Worm (Caenorhabditis elegans) whole organism, L4 larva: Measurements from ENCODE around the gene fbxa-76.
A peak's percentile ranks its signal among the peaks of the same experiment; 100 is the strongest.

Experiments
- F26F4.8 ChIP-seq: fragments of 200-800 bp; sonication (Bioruptor generic); conservative IDR thresholded peaks from 2 replicates; pipeline ENCODE4 v1.3.6; 2022; ENCODE audit warnings: missing genetic modification characterization, missing compliant biosample characterization
- F37D6.2 ChIP-seq: sonication (generic microtip); optimal IDR thresholded peaks from 2 replicates; lab custom pipeline; 2016; ENCODE audit warnings: mild to moderate bottlenecking, missing genetic modification characterization, missing compliant biosample characterization
- T26A8.4 ChIP-seq: fragments of 200-800 bp; sonication (Bioruptor generic); IDR thresholded peaks from 2 replicates; pipeline ENCODE4 v1.3.6; 2022; ENCODE audit warnings: missing genetic modification characterization, missing compliant biosample characterization
- Y75B8A.6 ChIP-seq: fragments of 200-800 bp; sonication (Bioruptor generic); IDR thresholded peaks from 2 replicates; pipeline ENCODE4 v1.3.6; 2022; ENCODE audit warnings: missing genetic modification reagents, missing genetic modification characterization, missing compliant biosample characterization
- ZK337.2 ChIP-seq: fragments of 200-800 bp; sonication (Bioruptor generic); IDR thresholded peaks from 2 replicates; pipeline ENCODE4 v1.3.6; 2022; ENCODE audit warnings: missing genetic modification reagents, missing genetic modification characterization, missing compliant biosample characterization
- ZK546.5 ChIP-seq, 2 experiments: sonication (generic microtip); optimal IDR thresholded peaks; 2 replicates each; lab custom pipeline; 2017; ENCODE audit warnings: missing biosample characterization in 2 of 2, missing genetic modification characterization in 2 of 2
- ama-1 ChIP-seq: fragments of 150-350 bp; optimal IDR thresholded peaks from 2 replicates; lab custom pipeline; 2014; ENCODE audit warnings: inconsistent platforms, mixed read lengths
- arid-1 ChIP-seq: fragments of 200-800 bp; sonication (Bioruptor generic); conservative IDR thresholded peaks from 2 replicates; pipeline ENCODE4 v1.3.6; 2022; ENCODE audit warnings: missing genetic modification reagents, missing genetic modification characterization, missing compliant biosample characterization
- attf-4 ChIP-seq: sonication (generic microtip); optimal IDR thresholded peaks from 3 replicates; lab custom pipeline; 2017; ENCODE audit warnings: missing biosample characterization, missing genetic modification characterization
- ceh-20 ChIP-seq: fragments of 200-800 bp; sonication (Bioruptor generic); IDR thresholded peaks from 2 replicates; pipeline ENCODE4 v1.3.6; 2022; ENCODE audit warnings: missing genetic modification reagents, missing genetic modification characterization, missing compliant biosample characterization
- ceh-28 ChIP-seq: fragments of 150-350 bp; optimal IDR thresholded peaks from 2 replicates; lab custom pipeline; 2014; ENCODE audit warnings: missing biosample characterization, missing genetic modification reagents, missing genetic modification characterization
- ceh-44 ChIP-seq: fragments of 200-800 bp; sonication (Bioruptor generic); IDR thresholded peaks from 2 replicates; pipeline ENCODE4 v1.3.6; 2022; ENCODE audit warnings: missing genetic modification reagents, missing genetic modification characterization, missing compliant biosample characterization
- ceh-62 ChIP-seq: sonication (generic microtip); optimal IDR thresholded peaks from 2 replicates; lab custom pipeline; 2017; ENCODE audit warnings: missing biosample characterization, missing genetic modification characterization
- ces-1 ChIP-seq: fragments of 150-350 bp; sonication (generic microtip); optimal IDR thresholded peaks from 4 replicates; lab custom pipeline; 2014; ENCODE audit warnings: missing biosample characterization, missing genetic modification reagents, missing genetic modification characterization
- daf-16 ChIP-seq, 3 experiments: sonication (generic microtip); optimal IDR thresholded peaks; 2 replicates each; lab custom pipeline; 2016 to 2017; ENCODE audit warnings: missing genetic modification characterization in 3 of 3, missing genetic modification reagents in 3 of 3, mild to moderate bottlenecking in 2 of 3, missing compliant biosample characterization in 2 of 3, missing biosample characterization in 1 of 3, moderate library complexity in 1 of 3
- dmd-6 ChIP-seq: fragments of 200-800 bp; sonication (Bioruptor generic); IDR thresholded peaks from 2 replicates; pipeline ENCODE4 v1.3.6; 2022; ENCODE audit warnings: missing genetic modification reagents, missing genetic modification characterization, missing compliant biosample characterization
- dmd-8 ChIP-seq: fragments of 200-800 bp; sonication (Bioruptor generic); IDR thresholded peaks from 2 replicates; pipeline ENCODE4 v1.3.6; 2022; ENCODE audit warnings: missing genetic modification characterization, missing compliant biosample characterization
- dve-1 ChIP-seq: sonication (generic microtip); optimal IDR thresholded peaks from 2 replicates; lab custom pipeline; 2017; ENCODE audit warnings: antibody characterized with exemption, mild to moderate bottlenecking, missing genetic modification characterization, missing compliant biosample characterization; ENCODE audit not compliant: insufficient read depth
- fos-1 ChIP-seq: fragments of 150-350 bp; optimal IDR thresholded peaks from 2 replicates; lab custom pipeline; 2014; ENCODE audit warnings: missing biosample characterization, missing genetic modification characterization
- gei-8 ChIP-seq: fragments of 200-800 bp; sonication (Bioruptor generic); optimal IDR thresholded peaks from 2 replicates; lab custom pipeline; 2018; ENCODE audit warnings: mild to moderate bottlenecking, missing genetic modification characterization, missing compliant biosample characterization
- hlh-11 ChIP-seq: fragments of 200-800 bp; sonication (Bioruptor generic); optimal IDR thresholded peaks from 2 replicates; lab custom pipeline; 2018; ENCODE audit warnings: mild to moderate bottlenecking, missing genetic modification characterization, missing compliant biosample characterization
- lin-1 ChIP-seq: fragments of 200-800 bp; sonication (Bioruptor generic); IDR thresholded peaks from 2 replicates; pipeline ENCODE4 v1.3.6; 2022; ENCODE audit warnings: missing genetic modification reagents, missing genetic modification characterization, missing compliant biosample characterization
- lin-13 ChIP-seq: fragments of 150-350 bp; optimal IDR thresholded peaks from 2 replicates; lab custom pipeline; 2014; ENCODE audit warnings: missing biosample characterization, missing genetic modification reagents, missing genetic modification characterization
- lin-15B ChIP-seq: fragments of 150-350 bp; sonication (generic microtip); optimal IDR thresholded peaks from 3 replicates; lab custom pipeline; 2014; ENCODE audit warnings: missing biosample characterization, missing genetic modification characterization
- lin-39 ChIP-seq: fragments of 150-350 bp; optimal IDR thresholded peaks from 2 replicates; lab custom pipeline; 2014; ENCODE audit warnings: missing biosample characterization, missing genetic modification reagents, missing genetic modification characterization
- lir-3 ChIP-seq: sonication (generic microtip); optimal IDR thresholded peaks from 2 replicates; lab custom pipeline; 2016; ENCODE audit warnings: mild to moderate bottlenecking, missing genetic modification characterization, missing compliant biosample characterization
- lsy-2 ChIP-seq, 2 experiments: fragments of 150-350 bp in 1 of 2; sonication (generic microtip) in 1 of 2; optimal IDR thresholded peaks; 2 replicates each; lab custom pipeline; 2014 to 2017; ENCODE audit warnings: missing biosample characterization in 2 of 2, missing genetic modification characterization in 2 of 2
- madf-5 ChIP-seq, 2 experiments: fragments of 200-800 bp; sonication (Bioruptor generic); IDR thresholded peaks; 2 replicates each; pipeline ENCODE4 v1.3.6; 2022; ENCODE audit warnings: missing compliant biosample characterization in 2 of 2, missing genetic modification characterization in 2 of 2
- mxl-2 ChIP-seq: fragments of 200-800 bp; sonication (Bioruptor generic); conservative IDR thresholded peaks from 2 replicates; pipeline ENCODE4 v1.3.6; 2022; ENCODE audit warnings: missing genetic modification reagents, missing genetic modification characterization, missing compliant biosample characterization
- mxl-3 ChIP-seq: fragments of 200-800 bp; sonication (Bioruptor generic); optimal IDR thresholded peaks from 2 replicates; lab custom pipeline; 2018; ENCODE audit warnings: mild to moderate bottlenecking, missing genetic modification characterization, missing compliant biosample characterization
- nhr-102 ChIP-seq: sonication (generic microtip); optimal IDR thresholded peaks from 2 replicates; lab custom pipeline; 2016; ENCODE audit warnings: mild to moderate bottlenecking, missing genetic modification characterization, moderate library complexity, missing compliant biosample characterization
- nhr-237 ChIP-seq: sonication (generic microtip); optimal IDR thresholded peaks from 2 replicates; lab custom pipeline; 2017; ENCODE audit warnings: missing biosample characterization, missing genetic modification characterization
- nhr-25 ChIP-seq: sonication (generic microtip); optimal IDR thresholded peaks from 2 replicates; lab custom pipeline; 2017; ENCODE audit warnings: missing genetic modification characterization, mild to moderate bottlenecking, missing compliant biosample characterization, antibody characterized with exemption, moderate library complexity, borderline replicate concordance; ENCODE audit not compliant: insufficient read depth
- nhr-28 ChIP-seq: fragments of 150-350 bp; optimal IDR thresholded peaks from 2 replicates; lab custom pipeline; 2014; ENCODE audit warnings: missing biosample characterization, missing genetic modification characterization
- nhr-48 ChIP-seq: sonication (generic microtip); optimal IDR thresholded peaks from 2 replicates; lab custom pipeline; 2016; ENCODE audit warnings: mild to moderate bottlenecking, missing genetic modification characterization, missing compliant biosample characterization
- nhr-76 ChIP-seq: fragments of 150-350 bp; optimal IDR thresholded peaks from 2 replicates; lab custom pipeline; 2014; ENCODE audit warnings: missing biosample characterization, missing genetic modification characterization
- nhr-77 ChIP-seq: fragments of 150-350 bp; optimal IDR thresholded peaks from 2 replicates; lab custom pipeline; 2014; ENCODE audit warnings: missing biosample characterization, missing genetic modification characterization
- pha-4 ChIP-seq, 2 experiments: fragments of 150-350 bp in 1 of 2; fragments of 200-800 bp in 1 of 2; sonication (Bioruptor generic) in 1 of 2; IDR thresholded peaks in 1 of 2; optimal IDR thresholded peaks in 1 of 2; 2 replicates each; pipeline versions ENCODE4 v1.3.6 to Lab custom; 2014 to 2022; ENCODE audit warnings: missing genetic modification characterization in 2 of 2, missing genetic modification reagents in 2 of 2, missing biosample characterization in 1 of 2, missing compliant biosample characterization in 1 of 2
- php-3 ChIP-seq: fragments of 200-800 bp; sonication (Bioruptor generic); IDR thresholded peaks from 2 replicates; pipeline ENCODE4 v1.3.6; 2022; ENCODE audit warnings: missing genetic modification reagents, missing genetic modification characterization, missing compliant biosample characterization
- pqm-1 ChIP-seq: sonication (generic microtip); optimal IDR thresholded peaks from 2 replicates; lab custom pipeline; 2017; ENCODE audit warnings: missing biosample characterization, missing genetic modification characterization
- rbr-2 ChIP-seq: sonication (generic microtip); optimal IDR thresholded peaks from 2 replicates; lab custom pipeline; 2016; ENCODE audit warnings: missing genotype, missing genetic modification characterization, missing compliant biosample characterization
- saeg-2 ChIP-seq: fragments of 200-800 bp; sonication (Bioruptor generic); IDR thresholded peaks from 2 replicates; pipeline ENCODE4 v1.3.6; 2022; ENCODE audit warnings: missing genetic modification reagents, missing genetic modification characterization, missing compliant biosample characterization
- set-16 ChIP-seq: fragments of 200-800 bp; sonication (Bioruptor generic); IDR thresholded peaks from 2 replicates; pipeline ENCODE4 v1.3.6; 2022; ENCODE audit warnings: missing genetic modification reagents, missing genetic modification characterization, missing compliant biosample characterization
- skn-1 ChIP-seq: fragments of 150-350 bp; optimal IDR thresholded peaks from 2 replicates; lab custom pipeline; 2014; ENCODE audit warnings: missing biosample characterization, missing genetic modification characterization
- spr-1 ChIP-seq: sonication (generic microtip); optimal IDR thresholded peaks from 2 replicates; lab custom pipeline; 2016; ENCODE audit warnings: mild to moderate bottlenecking, missing genetic modification characterization, missing compliant biosample characterization
- tag-97 ChIP-seq: fragments of 200-800 bp; sonication (Bioruptor generic); IDR thresholded peaks from 2 replicates; pipeline ENCODE4 v1.3.6; 2022; ENCODE audit warnings: missing genetic modification characterization, missing compliant biosample characterization
- tra-1 ChIP-seq: fragments of 200-800 bp; sonication (Bioruptor generic); IDR thresholded peaks from 2 replicates; pipeline ENCODE4 v1.3.6; 2022; ENCODE audit warnings: missing genetic modification reagents, missing genetic modification characterization, missing compliant biosample characterization
- vab-7 ChIP-seq: fragments of 200-800 bp; sonication (Bioruptor generic); IDR thresholded peaks from 2 replicates; pipeline ENCODE4 v1.3.6; 2022; ENCODE audit warnings: missing genetic modification reagents, missing genetic modification characterization, missing compliant biosample characterization
- zfp-2 ChIP-seq: sonication (generic microtip); optimal IDR thresholded peaks from 2 replicates; lab custom pipeline; 2016; ENCODE audit warnings: mild to moderate bottlenecking, missing genetic modification characterization, missing compliant biosample characterization
- zfp-3 ChIP-seq: fragments of 200-800 bp; sonication (Bioruptor generic); conservative IDR thresholded peaks from 2 replicates; pipeline ENCODE4 v1.3.6; 2022; ENCODE audit warnings: missing genetic modification reagents, missing genetic modification characterization, missing compliant biosample characterization
- zip-11 ChIP-seq: fragments of 200-800 bp; sonication (Bioruptor generic); IDR thresholded peaks from 2 replicates; pipeline ENCODE4 v1.3.6; 2022; ENCODE audit warnings: missing genetic modification characterization, missing compliant biosample characterization

Gene fbxa-76

DNA sequence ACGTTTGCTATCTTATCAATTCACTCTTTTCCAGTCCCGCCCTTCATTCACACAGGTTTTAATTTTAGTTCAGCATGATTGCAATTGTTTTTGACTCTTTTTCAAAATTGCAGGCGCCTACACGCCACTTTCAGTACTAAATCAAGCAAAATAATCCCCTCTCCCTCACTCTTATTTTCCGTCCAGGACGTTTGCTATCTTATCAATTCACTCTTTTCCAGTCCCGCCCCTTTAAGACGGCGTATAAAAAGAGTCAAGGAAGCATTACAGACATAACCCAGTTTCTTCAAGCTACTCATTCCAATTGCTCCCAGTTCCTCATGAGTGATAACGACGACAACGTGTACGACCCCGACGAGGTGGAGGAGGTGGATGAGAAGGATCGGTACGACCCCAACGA, 34.3 kb downstream of the fbxa-76 start, which contains the start of gene Y119D3B.21:
Gene Y119D3B.21 (plus strand): TSS at position 321 of the 400 bp plus-strand sequence.
- TF ChIP-seq nhr-28 (tag; lab: Kevin White, UChicago) (peak; percentile 66), ces-1 (GFP tag; lab: Kevin White, UChicago) (no peak), nhr-25 (no peak), skn-1 (no peak), php-3 (no peak), pqm-1 (peak; percentile 84), gei-8 (GFP tag; lab: Kevin White, UChicago) (no peak), daf-16 (GFP tag; optimal IDR thresholded peaks at IDR 0.05; lab: Kevin White, UChicago) (no peak), daf-16 (tag; optimal IDR thresholded peaks at IDR 0.05; lab: Kevin White, UChicago) (peak; percentile 70), nhr-237 (tag; lab: Kevin White, UChicago) (no peak), ceh-20 (GFP tag; lab: Robert Waterston, UW) (no peak), mxl-3 (GFP tag; lab: Kevin White, UChicago) (peak; percentile 53), F37D6.2 (no peak), dmd-8 (no peak), nhr-48 (tag; lab: Kevin White, UChicago) (peak; percentile 0), ceh-62 (no peak), spr-1 (tag; lab: Kevin White, UChicago) (no peak), pha-4 (GFP tag; IDR thresholded peaks at IDR 0.05; lab: Robert Waterston, UW) (0 out of 2 replicates have a peak, but pooled peaks have one; percentile 40), pha-4 (tag; optimal IDR thresholded peaks at IDR 0.05; lab: Kevin White, UChicago) (no peak), lsy-2 (tag; optimal IDR thresholded peaks at IDR 0.05; lab: Kevin White, UChicago) (no peak), fos-1 (no peak), zip-11 (GFP tag; lab: Robert Waterston, UW) (no peak), madf-5 (GFP tag; IDR thresholded peaks at IDR 0.05; lab: Robert Waterston, UW) (no peak), nhr-76 (tag; lab: Kevin White, UChicago) (no peak), rbr-2 (tag; lab: Kevin White, UChicago) (no peak), mxl-2 (GFP tag; lab: Robert Waterston, UW) (no peak), ZK337.2 (GFP tag; lab: Robert Waterston, UW) (no peak), T26A8.4 (GFP tag; lab: Robert Waterston, UW) (0 out of 2 replicates have a peak, but pooled peaks have one; percentile 17), vab-7 (GFP tag; lab: Robert Waterston, UW) (no peak), arid-1 (GFP tag; lab: Robert Waterston, UW) (no peak), nhr-77 (tag; lab: Kevin White, UChicago) (no peak), lin-1 (peak; percentile 39; the same call in 1 of the 2 replicates), ama-1 (lab: Kevin White, UChicago) (peak; percentile 75), ceh-28 (tag; lab: Kevin White, UChicago) (no peak), zfp-2 (tag; lab: Kevin White, UChicago) (no peak), tra-1 (GFP tag; lab: Robert Waterston, UW) (0 out of 2 replicates have a peak, but pooled peaks have one; percentile 37), F26F4.8 (GFP tag; lab: Robert Waterston, UW) (no peak), lin-39 (tag; lab: Kevin White, UChicago) (no peak), ZK546.5 (tag; optimal IDR thresholded peaks at IDR 0.05; lab: Kevin White, UChicago) (no peak), lir-3 (tag; lab: Kevin White, UChicago) (no peak), saeg-2 (peak; percentile 60; the same call in 1 of the 2 replicates), dve-1 (peak; percentile 53), attf-4 (no peak), nhr-102 (tag; lab: Kevin White, UChicago) (no peak), dmd-6 (peak; percentile 86), zfp-3 (GFP tag; lab: Robert Waterston, UW) (no peak), Y75B8A.6 (GFP tag; lab: Robert Waterston, UW) (no peak), tag-97 (GFP tag; lab: Robert Waterston, UW) (no peak), hlh-11 (tag; lab: Kevin White, UChicago) (peak; percentile 78), lin-13 (GFP tag; lab: Kevin White, UChicago) (peak; percentile 36), set-16 (GFP tag; lab: Robert Waterston, UW) (no peak), ceh-44 (GFP tag; lab: Robert Waterston, UW) (no peak), lin-15B (tag; lab: Kevin White, UChicago) (no peak)
